Worm (Caenorhabditis elegans): ENCODE measurements around the gene ztf-13.

DNA sequence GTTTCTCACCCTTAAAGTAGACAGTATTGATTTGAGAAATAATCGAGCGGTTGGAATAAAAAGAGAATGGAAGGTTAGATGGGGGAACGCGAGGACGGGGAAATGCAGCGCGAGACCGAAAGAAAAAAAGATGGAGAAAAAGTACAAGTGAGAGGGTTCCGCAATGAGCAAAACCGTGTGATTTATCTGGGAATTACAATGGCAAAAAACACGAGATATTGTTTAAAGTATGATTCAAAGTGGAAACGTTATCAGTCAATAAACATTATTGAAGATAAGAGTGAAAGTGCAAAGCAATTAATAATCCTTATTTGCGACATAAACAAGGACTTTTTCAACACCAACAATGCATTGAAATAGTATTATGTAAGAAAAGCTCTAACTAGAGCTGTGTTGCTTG is at the start of gene ztf-13:
- TF ChIP-seq zag-1 (tag; optimal IDR thresholded peaks at IDR 0.05) (no peak), F49E8.2 (tag; optimal IDR thresholded peaks at IDR 0.05; ENCODE audit: borderline replicate concordance) (no peak), ceh-20 (GFP tag; IDR thresholded peaks at IDR 0.05) (peak; percentile 47; the same call in 1 of the 2 replicates), ama-1 (optimal IDR thresholded peaks at IDR 0.05) (no peak), dmd-8 (GFP tag; IDR thresholded peaks at IDR 0.05) (no peak), unc-39 (tag; optimal IDR thresholded peaks at IDR 0.05) (no peak), daf-12 (tag; optimal IDR thresholded peaks at IDR 0.05) (no peak), lin-39 (tag; optimal IDR thresholded peaks at IDR 0.05) (no peak)
